Fruit fly (Drosophila melanogaster): ENCODE data around the gene RnrL.
A peak's percentile ranks its signal among the peaks of the same experiment; 100 is the strongest.

The RnrL gene

DNA sequence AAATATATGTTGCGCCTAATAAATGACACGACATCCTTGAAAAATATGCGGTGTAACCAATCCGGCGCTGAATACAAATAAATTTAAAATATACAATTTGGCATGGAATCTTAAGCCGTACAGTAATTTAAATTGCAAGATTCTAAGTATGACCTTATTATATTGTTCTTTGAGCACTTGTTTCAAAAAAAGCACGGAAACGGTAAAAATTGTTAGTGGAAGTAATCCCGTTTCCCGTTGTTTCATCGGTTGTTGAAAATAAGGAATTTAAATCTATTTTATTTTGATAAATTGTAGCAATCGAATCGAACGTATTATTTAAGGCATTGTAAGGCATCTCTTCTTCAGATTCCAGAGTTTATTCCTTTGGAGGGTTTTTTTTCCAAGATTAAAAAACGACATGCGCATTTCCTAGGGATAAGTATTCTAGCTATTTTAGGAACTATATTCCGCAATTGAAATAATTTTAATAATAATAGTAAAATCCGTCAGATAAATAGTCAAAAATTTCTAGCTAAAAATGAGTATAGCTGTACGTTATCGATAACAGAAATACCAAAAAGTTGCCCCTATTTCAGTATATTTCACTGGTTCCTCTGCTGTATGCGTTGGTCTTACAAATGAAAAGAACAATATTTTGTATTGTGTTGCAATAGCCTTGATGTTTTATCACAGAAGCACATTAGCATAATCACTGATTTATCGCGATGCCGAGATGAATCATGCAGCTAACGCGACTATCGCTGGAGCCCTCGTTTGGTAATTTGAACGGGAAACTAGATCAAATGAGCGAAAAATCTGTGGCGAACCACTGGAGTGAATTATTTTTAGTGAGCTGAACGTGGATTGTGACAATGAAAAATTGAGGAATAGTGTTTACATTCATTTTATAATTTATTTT lies 5.6 kb upstream of the RnrL start, which contains the start of gene GATAd (continued):
- TF ChIP-seq amos (GFP tag; IDR thresholded peaks at IDR 0.05; ENCODE audit: partially characterized antibody) (no peak; the same call in 1 of the 2 replicates), CG12769 (tag; optimal IDR thresholded peaks at IDR 0.05) (no peak), hth (optimal IDR thresholded peaks at IDR 0.05) (no peak), CG12219 (GFP tag; optimal IDR thresholded peaks at IDR 0.05) (no peak), rib (GFP tag; IDR thresholded peaks at IDR 0.05) (no peak), prd (optimal IDR thresholded peaks at IDR 0.05) (no peak), prd (GFP tag; IDR thresholded peaks at IDR 0.05) (no peak), Hmx (GFP tag; optimal IDR thresholded peaks at IDR 0.05) (no peak), cas (GFP tag; IDR thresholded peaks at IDR 0.05) (no peak), CG16779 (GFP tag; IDR thresholded peaks at IDR 0.05) (no peak), CG13287 (GFP tag; IDR thresholded peaks at IDR 0.05; ENCODE audit: partially characterized antibody) (peak; percentile 47; the same call in 1 of the 2 replicates), Drgx (GFP tag; IDR thresholded peaks at IDR 0.05) (no peak), disco-r (GFP tag; optimal IDR thresholded peaks at IDR 0.05) (no peak), fd96Cb (tag; optimal IDR thresholded peaks at IDR 0.05) (no peak), CG17359 (tag; optimal IDR thresholded peaks at IDR 0.05) (no peak), E2f1 (GFP tag; IDR thresholded peaks at IDR 0.05) (no peak), nau (GFP tag; optimal IDR thresholded peaks at IDR 0.05) (no peak), CG30403 (GFP tag; optimal IDR thresholded peaks at IDR 0.05) (peak; percentile 27), dmrt11E (tag; optimal IDR thresholded peaks at IDR 0.05) (no peak), sd (tag; optimal IDR thresholded peaks at IDR 0.05) (no peak), Lim3 (GFP tag; IDR thresholded peaks at IDR 0.05) (no peak), CHES-1-like (GFP tag; optimal IDR thresholded peaks at IDR 0.05) (no peak), pfk (GFP tag; optimal IDR thresholded peaks at IDR 0.05) (peak; percentile 83), sob (GFP tag; IDR thresholded peaks at IDR 0.05) (no peak), slbo (GFP tag; IDR thresholded peaks at IDR 0.05) (no peak), Tbp (GFP tag; optimal IDR thresholded peaks at IDR 0.05) (peak; percentile 64), CG10431 (GFP tag; optimal IDR thresholded peaks at IDR 0.05) (no peak), CG5953 (GFP tag; IDR thresholded peaks at IDR 0.05) (no peak), knrl (GFP tag; IDR thresholded peaks at IDR 0.05; ENCODE audit: partially characterized antibody) (0 out of 3 replicates have a peak, but pooled peaks have one; percentile 37), dan (GFP tag; IDR thresholded peaks at IDR 0.05) (no peak), Mad (GFP tag; optimal IDR thresholded peaks at IDR 0.05) (no peak), CG9215 (GFP tag; IDR thresholded peaks at IDR 0.05) (no peak), CG7839 (tag; optimal IDR thresholded peaks at IDR 0.05) (no peak), tup (GFP tag; optimal IDR thresholded peaks at IDR 0.05) (no peak), CG31224 (GFP tag; IDR thresholded peaks at IDR 0.05) (no peak), Bgb (GFP tag; IDR thresholded peaks at IDR 0.05; ENCODE audit: partially characterized antibody) (0 out of 2 replicates have a peak, but pooled peaks have one; percentile 26), CG2678 (tag; optimal IDR thresholded peaks at IDR 0.05) (no peak), gro (GFP tag; optimal IDR thresholded peaks at IDR 0.05) (no peak), HLH54F (GFP tag; optimal IDR thresholded peaks at IDR 0.05) (no peak)

All from whole organism, embryonic.